Worm (Caenorhabditis elegans): ENCODE measurements around the gene str-188.

str-188 gene

DNA sequence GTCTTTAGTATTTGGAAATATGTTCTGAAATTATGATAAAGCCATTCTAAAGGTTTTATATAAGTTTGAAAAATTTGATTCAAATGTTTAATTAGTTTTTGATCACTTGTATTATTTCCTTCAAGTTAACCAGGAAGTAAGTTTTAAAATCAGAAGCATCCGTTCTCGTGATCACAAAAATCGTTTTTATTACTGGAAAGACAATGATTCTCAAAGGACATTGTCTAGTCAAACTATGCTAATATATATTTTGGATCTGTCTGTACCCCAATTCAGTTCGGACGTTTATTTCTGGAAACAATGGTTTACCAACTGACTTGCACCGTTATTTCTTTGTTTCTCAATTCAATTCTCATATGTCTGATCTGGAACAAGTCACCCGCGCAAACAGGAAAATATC, at the start of gene str-188:
TSS of gene str-188 (plus strand) at position 301 of the 400 bp plus-strand sequence.
- TF ChIP-seq klf-2 (GFP tag; conservative IDR thresholded peaks at IDR 0.05): no peak
- TF ChIP-seq T22C8.4 (GFP tag; IDR thresholded peaks at IDR 0.05): no peak
- TF ChIP-seq tab-1 (GFP tag; IDR thresholded peaks at IDR 0.05): no peak
- TF ChIP-seq ztf-29 (GFP tag; IDR thresholded peaks at IDR 0.05): no peak
- TF ChIP-seq ref-1 (GFP tag; conservative IDR thresholded peaks at IDR 0.05): no peak
- no peak for TF ChIP-seq med-1 (GFP tag; optimal IDR thresholded peaks at IDR 0.05; ENCODE audit: insufficient read depth)
- TF ChIP-seq ztf-23 (GFP tag; IDR thresholded peaks at IDR 0.05): no peak
- no peak for TF ChIP-seq flt-1 (GFP tag; IDR thresholded peaks at IDR 0.05)
- TF ChIP-seq cog-1 (tag; optimal IDR thresholded peaks at IDR 0.05): no peak

DNA sequence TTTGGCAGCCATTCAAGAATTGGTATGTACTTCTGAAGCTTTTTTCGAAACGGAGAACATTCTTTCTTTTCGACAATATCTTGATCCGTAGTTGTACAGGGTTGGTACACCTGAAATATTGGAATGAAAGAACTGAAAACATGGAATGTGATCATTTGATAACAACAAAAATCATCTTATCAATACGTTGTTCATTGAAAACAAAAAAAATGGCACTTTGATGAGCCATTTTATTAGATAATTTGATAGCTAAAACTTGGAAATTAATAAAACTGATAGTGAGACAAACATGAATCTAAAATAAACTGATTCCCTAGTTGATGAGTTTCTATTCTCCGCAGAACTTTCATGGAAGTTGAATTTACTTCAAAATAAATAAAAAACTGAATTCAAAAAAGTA, 44.0 kb upstream of the str-188 start:
- TF ChIP-seq ztf-29 (GFP tag; IDR thresholded peaks at IDR 0.05) (no peak), cog-1 (tag; optimal IDR thresholded peaks at IDR 0.05) (no peak), T22C8.4 (GFP tag; IDR thresholded peaks at IDR 0.05) (no peak), ref-1 (GFP tag; conservative IDR thresholded peaks at IDR 0.05) (no peak), klf-2 (GFP tag; conservative IDR thresholded peaks at IDR 0.05) (no peak), flt-1 (GFP tag; IDR thresholded peaks at IDR 0.05) (no peak), tab-1 (GFP tag; IDR thresholded peaks at IDR 0.05) (no peak), ztf-23 (GFP tag; IDR thresholded peaks at IDR 0.05) (no peak), med-1 (GFP tag; optimal IDR thresholded peaks at IDR 0.05; ENCODE audit: insufficient read depth) (no peak)

- no peak for TF ChIP-seq cog-1 (tag; optimal IDR thresholded peaks at IDR 0.05)
- TF ChIP-seq flt-1 (GFP tag; IDR thresholded peaks at IDR 0.05): no peak
- TF ChIP-seq klf-2 (GFP tag; conservative IDR thresholded peaks at IDR 0.05): no peak
- TF ChIP-seq med-1 (GFP tag; optimal IDR thresholded peaks at IDR 0.05; ENCODE audit: insufficient read depth): no peak
These were observed 43.2 kb upstream of the str-188 start, which contains the start of gene sulp-8 for ce11 chrV:9673199-9673843. Gene sulp-8 (minus strand): TSS chrV:9673667.

- TF ChIP-seq ref-1 (GFP tag; conservative IDR thresholded peaks at IDR 0.05) (no peak), flt-1 (GFP tag; IDR thresholded peaks at IDR 0.05) (no peak), klf-2 (GFP tag; conservative IDR thresholded peaks at IDR 0.05) (no peak), med-1 (GFP tag; optimal IDR thresholded peaks at IDR 0.05; ENCODE audit: insufficient read depth) (no peak), ztf-23 (GFP tag; IDR thresholded peaks at IDR 0.05) (no peak), tab-1 (GFP tag; IDR thresholded peaks at IDR 0.05) (no peak), cog-1 (tag; optimal IDR thresholded peaks at IDR 0.05) (no peak), T22C8.4 (GFP tag; IDR thresholded peaks at IDR 0.05) (no peak), ztf-29 (GFP tag; IDR thresholded peaks at IDR 0.05) (no peak)
These were observed 38.5 kb upstream of the str-188 start, which contains the start of gene cthd-1 for ce11 chrV:9677977-9678376. Gene cthd-1 (plus strand): TSS chrV:9678277.

- TF ChIP-seq cog-1 (tag; optimal IDR thresholded peaks at IDR 0.05) (no peak), klf-2 (GFP tag; conservative IDR thresholded peaks at IDR 0.05) (no peak), tab-1 (GFP tag; IDR thresholded peaks at IDR 0.05) (no peak), ztf-29 (GFP tag; IDR thresholded peaks at IDR 0.05) (no peak), flt-1 (GFP tag; IDR thresholded peaks at IDR 0.05) (no peak), T22C8.4 (GFP tag; IDR thresholded peaks at IDR 0.05) (no peak), ref-1 (GFP tag; conservative IDR thresholded peaks at IDR 0.05) (no peak)
These were observed 37.3 kb upstream of the str-188 start, which contains the start of gene ZK287.9 for ce11 chrV:9679166-9679565. Gene ZK287.9 (plus strand): TSS chrV:9679357.

ce11 chrV:9680260-9680659, 36.2 kb upstream of the str-188 start:
- TF ChIP-seq flt-1 (GFP tag; IDR thresholded peaks at IDR 0.05) (no peak), cog-1 (tag; optimal IDR thresholded peaks at IDR 0.05) (no peak), ref-1 (GFP tag; conservative IDR thresholded peaks at IDR 0.05) (no peak), med-1 (GFP tag; optimal IDR thresholded peaks at IDR 0.05; ENCODE audit: insufficient read depth) (no peak), tab-1 (GFP tag; IDR thresholded peaks at IDR 0.05) (no peak), ztf-23 (GFP tag; IDR thresholded peaks at IDR 0.05) (no peak), klf-2 (GFP tag; conservative IDR thresholded peaks at IDR 0.05) (no peak), ztf-29 (GFP tag; IDR thresholded peaks at IDR 0.05) (no peak), T22C8.4 (GFP tag; IDR thresholded peaks at IDR 0.05) (no peak)

- TF ChIP-seq ztf-23 (GFP tag; IDR thresholded peaks at IDR 0.05): no peak
These were observed 30.9 kb upstream of the str-188 start, which contains the start of gene ZK287.4 for ce11 chrV:9685559-9685958. Gene ZK287.4 (minus strand): TSS chrV:9685659.

DNA sequence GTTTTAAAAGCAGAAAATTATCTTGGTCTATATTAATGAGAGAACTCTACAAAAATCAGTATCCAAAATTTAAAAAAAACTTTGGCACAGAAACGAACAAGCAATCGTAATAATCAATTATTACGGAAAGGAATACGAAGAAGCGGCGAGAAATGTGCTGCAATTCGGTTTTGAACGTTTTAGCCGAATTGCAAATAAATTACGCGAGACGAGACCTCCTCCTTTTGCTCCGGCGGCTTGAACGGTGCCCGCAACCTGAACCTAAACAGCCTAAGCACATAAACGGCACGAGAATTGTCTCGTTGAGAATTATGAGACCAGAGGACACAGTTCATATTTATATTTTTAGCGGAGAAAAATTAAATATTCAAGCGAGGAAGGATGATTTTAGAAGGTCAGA, 27.1 kb upstream of the str-188 start:
- TF ChIP-seq T22C8.4 (GFP tag; IDR thresholded peaks at IDR 0.05) (no peak), tab-1 (GFP tag; IDR thresholded peaks at IDR 0.05) (no peak), med-1 (GFP tag; optimal IDR thresholded peaks at IDR 0.05; ENCODE audit: insufficient read depth) (no peak), ref-1 (GFP tag; conservative IDR thresholded peaks at IDR 0.05) (no peak), ztf-29 (GFP tag; IDR thresholded peaks at IDR 0.05) (no peak), cog-1 (tag; optimal IDR thresholded peaks at IDR 0.05) (no peak), ztf-23 (GFP tag; IDR thresholded peaks at IDR 0.05) (no peak), klf-2 (GFP tag; conservative IDR thresholded peaks at IDR 0.05) (no peak), flt-1 (GFP tag; IDR thresholded peaks at IDR 0.05) (no peak)

DNA sequence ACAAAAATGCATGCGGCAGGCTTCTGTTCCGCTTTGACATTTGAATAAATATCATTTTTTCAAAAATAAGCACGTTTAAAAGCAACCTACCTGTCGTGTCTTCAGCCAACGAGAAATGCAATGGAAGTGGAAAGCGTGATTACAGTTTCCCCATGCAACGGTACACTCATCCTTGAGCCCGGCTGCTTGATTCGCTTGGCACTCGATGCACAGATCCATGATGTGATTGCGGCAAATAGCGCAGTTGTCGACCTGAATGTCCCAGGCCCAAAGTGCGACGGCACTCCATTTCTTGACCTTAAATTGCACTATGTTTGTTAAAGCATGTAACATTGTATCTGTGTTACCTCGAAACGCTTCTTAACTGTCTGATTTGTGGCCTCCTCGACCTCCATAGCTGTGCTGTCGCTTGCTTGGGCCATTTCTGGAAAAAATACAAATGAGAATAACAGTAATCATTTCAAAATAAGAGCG, 26.4 kb upstream of the str-188 start, which contains the start of gene rbx-1:
TSS of gene rbx-1 (minus strand) at position 424 of the 474 bp plus-strand sequence.
- no peak for TF ChIP-seq cog-1 (tag; optimal IDR thresholded peaks at IDR 0.05)
- TF ChIP-seq ref-1 (GFP tag; conservative IDR thresholded peaks at IDR 0.05): no peak
- no peak for TF ChIP-seq flt-1 (GFP tag; IDR thresholded peaks at IDR 0.05)
- TF ChIP-seq T22C8.4 (GFP tag; IDR thresholded peaks at IDR 0.05): no peak
- no peak for TF ChIP-seq tab-1 (GFP tag; IDR thresholded peaks at IDR 0.05)
- TF ChIP-seq ztf-23 (GFP tag; IDR thresholded peaks at IDR 0.05): no peak
- TF ChIP-seq med-1 (GFP tag; optimal IDR thresholded peaks at IDR 0.05; ENCODE audit: insufficient read depth): no peak
- TF ChIP-seq ztf-29 (GFP tag; IDR thresholded peaks at IDR 0.05): no peak
- TF ChIP-seq klf-2 (GFP tag; conservative IDR thresholded peaks at IDR 0.05): no peak

DNA sequence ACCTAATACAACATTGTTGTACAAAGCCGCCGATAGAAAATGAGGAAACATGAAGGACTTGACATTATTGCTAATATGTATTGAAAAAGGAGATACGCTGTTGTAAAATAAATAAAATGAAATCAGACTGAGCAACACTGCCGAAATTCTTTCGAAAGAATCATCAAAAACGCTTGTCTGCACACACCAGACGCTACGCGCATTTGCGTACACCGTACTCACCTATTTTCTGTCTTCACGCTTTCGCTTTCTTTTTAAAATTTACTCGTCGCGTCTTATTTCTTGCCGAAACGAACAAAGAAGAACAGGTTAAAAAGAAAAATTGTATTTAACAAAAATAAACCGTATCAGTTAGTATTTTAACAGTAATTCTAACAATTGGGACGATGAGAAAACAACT, 25.8 kb upstream of the str-188 start:
- 0 out of 2 replicates have a peak, but pooled peaks have one; percentile 31 for TF ChIP-seq ztf-23 (GFP tag; IDR thresholded peaks at IDR 0.05)
- TF ChIP-seq ref-1 (GFP tag; conservative IDR thresholded peaks at IDR 0.05): no peak
- TF ChIP-seq med-1 (GFP tag; optimal IDR thresholded peaks at IDR 0.05; ENCODE audit: insufficient read depth): no peak
- TF ChIP-seq cog-1 (tag; optimal IDR thresholded peaks at IDR 0.05): no peak
